Fruit fly (Drosophila melanogaster) S2 (cell line): ENCODE data around the gene CAH16.

ENCODE experiments used
- CG8478 ChIP-seq: fragments of >200 bp; optimal IDR thresholded peaks from 2 replicates; lab custom pipeline; 2018
- CTCF ChIP-seq, 2 experiments: fragments of >200 bp; optimal IDR thresholded peaks; 2 replicates each; lab custom pipeline; 2018

dm6 chr3R:31257299-31257698 lies 2.7 kb upstream of the CAH16 start, which contains the start of gene CAH6:
- no peak for TF ChIP-seq CTCF (optimal IDR thresholded peaks at IDR 0.05; lab: Kevin White, UChicago)
- TF ChIP-seq CG8478 (lab: Kevin White, UChicago) = no peak
